Worm (Caenorhabditis elegans) whole organism, midembryonic: ENCODE data around the gene sqst-1.

Source experiments
- T22C8.4 ChIP-seq: fragments of 200-800 bp; sonication (Bioruptor generic); IDR thresholded peaks from 2 replicates; pipeline ENCODE4 v1.3.6; 2022; ENCODE audit warnings: missing genetic modification characterization, missing compliant biosample characterization
- flt-1 ChIP-seq: fragments of 200-800 bp; sonication (Bioruptor generic); IDR thresholded peaks from 2 replicates; pipeline ENCODE4 v1.3.6; 2022; ENCODE audit warnings: missing genetic modification characterization, missing compliant biosample characterization
- klf-2 ChIP-seq: fragments of 200-800 bp; sonication (Bioruptor generic); conservative IDR thresholded peaks from 2 replicates; pipeline ENCODE4 v1.3.6; 2022; ENCODE audit warnings: missing genetic modification reagents, missing genetic modification characterization, missing compliant biosample characterization
- med-1 ChIP-seq: sonication (generic microtip); optimal IDR thresholded peaks from 2 replicates; lab custom pipeline; 2017; ENCODE audit warnings: missing genetic modification characterization, mild to moderate bottlenecking, missing compliant biosample characterization, antibody characterized with exemption, missing genetic modification reagents; ENCODE audit not compliant: insufficient read depth

ce11 chrIV:12005090-12005770, 28.9 kb upstream of the sqst-1 start:
- TF ChIP-seq T22C8.4 (GFP tag; lab: Robert Waterston, UW), result no peak
- no peak for TF ChIP-seq flt-1
- no peak for TF ChIP-seq med-1
- TF ChIP-seq klf-2 (GFP tag; lab: Robert Waterston, UW), result no peak
